Fruit fly (Drosophila melanogaster) whole organism, adult: ENCODE measurements around the gene yellow-k.
A peak's percentile ranks its signal among the peaks of the same experiment; 100 is the strongest.

ENCODE experiments used
- CG11617 ChIP-seq: fragments of 200-800 bp; sonication (Bioruptor generic); optimal IDR thresholded peaks from 2 replicates; lab custom pipeline; 2017; ENCODE audit warnings: mild to moderate bottlenecking, missing biosample characterization, missing genetic modification reagents, missing genetic modification characterization
- CG12768 ChIP-seq: fragments of 200-800 bp; sonication (Bioruptor generic); optimal IDR thresholded peaks from 2 replicates; lab custom pipeline; 2017; ENCODE audit warnings: missing biosample characterization, missing genetic modification characterization, mild to moderate bottlenecking, moderate library complexity, missing genetic modification reagents
- CG14711 ChIP-seq: fragments of 200-800 bp; sonication (Bioruptor generic); optimal IDR thresholded peaks from 2 replicates; lab custom pipeline; 2018; ENCODE audit warnings: missing biosample characterization, mild to moderate bottlenecking, missing genetic modification characterization, moderate library complexity
- CG1620 ChIP-seq: fragments of 200-800 bp; sonication (Bioruptor generic); optimal IDR thresholded peaks from 2 replicates; lab custom pipeline; 2016; ENCODE audit warnings: missing biosample characterization, missing genetic modification characterization
- CG33017 ChIP-seq: fragments of 200-800 bp; sonication (Bioruptor generic); optimal IDR thresholded peaks from 2 replicates; lab custom pipeline; 2018; ENCODE audit warnings: missing biosample characterization, mild to moderate bottlenecking, missing genetic modification characterization, moderate library complexity
- CG5204 ChIP-seq: fragments of 200-800 bp; sonication (Bioruptor generic); optimal IDR thresholded peaks from 2 replicates; lab custom pipeline; 2016; ENCODE audit warnings: missing biosample characterization, missing genetic modification characterization
- CG7045 ChIP-seq: fragments of 200-800 bp; sonication (Bioruptor generic); optimal IDR thresholded peaks from 2 replicates; lab custom pipeline; 2017; ENCODE audit warnings: missing biosample characterization, mild to moderate bottlenecking, missing genetic modification characterization
- CG7101 ChIP-seq: fragments of 200-800 bp; sonication (Bioruptor generic); optimal IDR thresholded peaks from 2 replicates; lab custom pipeline; 2018; ENCODE audit warnings: missing biosample characterization, mild to moderate bottlenecking, missing genetic modification characterization, moderate library complexity
- Clk ChIP-seq: fragments of 200-800 bp; sonication (Bioruptor generic); optimal IDR thresholded peaks from 2 replicates; lab custom pipeline; 2017; ENCODE audit warnings: missing biosample characterization, missing genetic modification characterization
- Crg-1 ChIP-seq: fragments of 200-800 bp; sonication (Bioruptor generic); optimal IDR thresholded peaks from 2 replicates; lab custom pipeline; 2016; ENCODE audit warnings: missing biosample characterization, missing genetic modification characterization
- Hr96 ChIP-seq: fragments of 200-800 bp; sonication (Bioruptor generic); optimal IDR thresholded peaks from 2 replicates; lab custom pipeline; 2016; ENCODE audit warnings: missing biosample characterization, missing genetic modification characterization
- Mnt ChIP-seq: fragments of 200-800 bp; sonication (Bioruptor generic); optimal IDR thresholded peaks from 2 replicates; lab custom pipeline; 2016; ENCODE audit warnings: missing biosample characterization, mild to moderate bottlenecking, missing genetic modification characterization
- bab1 ChIP-seq: fragments of 200-800 bp; sonication (Bioruptor generic); optimal IDR thresholded peaks from 3 replicates; lab custom pipeline; 2019; ENCODE audit warnings: missing biosample characterization, mild to moderate bottlenecking, missing genetic modification characterization, moderate library complexity
- cic ChIP-seq: fragments of 200-800 bp; sonication (Bioruptor generic); optimal IDR thresholded peaks from 2 replicates; lab custom pipeline; 2017; ENCODE audit warnings: missing biosample characterization, mild to moderate bottlenecking, missing genetic modification characterization, moderate library complexity
- cnc ChIP-seq, 2 experiments: fragments of >200 bp; optimal IDR thresholded peaks; 2 replicates each; lab custom pipeline; 2017
- kay ChIP-seq: fragments of 200-800 bp; sonication (Bioruptor generic); peaks from one replicate; lab custom pipeline; 2016; ENCODE audit warnings: missing biosample characterization, missing genetic modification characterization, borderline replicate concordance
- ovo ChIP-seq: fragments of 200-800 bp; sonication (Bioruptor generic); optimal IDR thresholded peaks from 2 replicates; lab custom pipeline; 2016; ENCODE audit warnings: missing biosample characterization, missing genetic modification characterization
- pad ChIP-seq: fragments of 200-800 bp; sonication (Bioruptor generic); optimal IDR thresholded peaks from 3 replicates; lab custom pipeline; 2017; ENCODE audit warnings: missing biosample characterization, missing genetic modification characterization, mild to moderate bottlenecking, moderate library complexity, missing genetic modification reagents
- tj ChIP-seq: fragments of 200-800 bp; sonication (Bioruptor generic); optimal IDR thresholded peaks from 3 replicates; lab custom pipeline; 2017; ENCODE audit warnings: missing biosample characterization, mild to moderate bottlenecking, missing genetic modification characterization, moderate library complexity
- toe ChIP-seq: fragments of 200-800 bp; sonication (Bioruptor generic); optimal IDR thresholded peaks from 2 replicates; lab custom pipeline; 2016; ENCODE audit warnings: missing biosample characterization, missing genetic modification characterization

Gene yellow-k

dm6 chr3L:15520320-15520719 lies at the start of gene yellow-k:
Gene yellow-k (plus strand): TSS chr3L:15520620.
- TF ChIP-seq bab1 (GFP tag; lab: Kevin White, UChicago), result peak; percentile 7
- no peak for TF ChIP-seq CG33017 (tag; lab: Kevin White, UChicago)
- no peak for TF ChIP-seq CG5204 (GFP tag; lab: Kevin White, UChicago)
- peak; percentile 82 for TF ChIP-seq tj
- TF ChIP-seq cic (GFP tag; lab: Kevin White, UChicago), result no peak
- no peak for TF ChIP-seq CG11617 (GFP tag; lab: Kevin White, UChicago)

- TF ChIP-seq CG14711 (no peak), ovo (GFP tag; lab: Kevin White, UChicago) (no peak)
These were observed 46.4 kb upstream of the yellow-k start, which contains the start of gene cocoon for dm6 chr3L:15474010-15474409. Gene cocoon (minus strand): TSS chr3L:15474110.

dm6 chr3L:15485302-15485701 lies 35.1 kb upstream of the yellow-k start, which contains the start of gene Ran-like:
Gene Ran-like (minus strand): TSS chr3L:15485402.
- TF ChIP-seq CG7101 (tag; lab: Kevin White, UChicago) (no peak), cic (GFP tag; lab: Kevin White, UChicago) (no peak), kay (GFP tag; lab: Kevin White, UChicago) (no peak), CG1620 (GFP tag; lab: Kevin White, UChicago) (no peak), CG14711 (no peak), CG11617 (GFP tag; lab: Kevin White, UChicago) (no peak), cnc (optimal IDR thresholded peaks at IDR 0.05; lab: Kevin White, UChicago) (no peak), Clk (GFP tag; lab: Kevin White, UChicago) (no peak), Mnt (GFP tag; lab: Kevin White, UChicago) (no peak), CG12768 (no peak), Hr96 (GFP tag; lab: Kevin White, UChicago) (no peak), CG7045 (GFP tag; lab: Kevin White, UChicago) (no peak), ovo (GFP tag; lab: Kevin White, UChicago) (no peak), bab1 (GFP tag; lab: Kevin White, UChicago) (no peak), pad (GFP tag; lab: Kevin White, UChicago) (no peak), tj (no peak)

dm6 chr3L:15493886-15494598 lies 26.4 kb upstream of the yellow-k start:
- TF ChIP-seq CG33017 (tag; lab: Kevin White, UChicago) (no peak), Crg-1 (GFP tag; lab: Kevin White, UChicago) (no peak), kay (GFP tag; lab: Kevin White, UChicago) (peak; percentile 89), Mnt (GFP tag; lab: Kevin White, UChicago) (peak; percentile 83), cic (GFP tag; lab: Kevin White, UChicago) (peak; percentile 77), ovo (GFP tag; lab: Kevin White, UChicago) (no peak), tj (no peak)

dm6 chr3L:15494599-15495271 lies 25.7 kb upstream of the yellow-k start:
- TF ChIP-seq tj (no peak), Mnt (GFP tag; lab: Kevin White, UChicago) (peak; percentile 1), kay (GFP tag; lab: Kevin White, UChicago) (peak; percentile 70), ovo (GFP tag; lab: Kevin White, UChicago) (peak; percentile 21), Hr96 (GFP tag; lab: Kevin White, UChicago) (no peak), CG11617 (GFP tag; lab: Kevin White, UChicago) (no peak), toe (GFP tag; lab: Kevin White, UChicago) (no peak), cic (GFP tag; lab: Kevin White, UChicago) (peak; percentile 47), CG12768 (no peak)

DNA sequence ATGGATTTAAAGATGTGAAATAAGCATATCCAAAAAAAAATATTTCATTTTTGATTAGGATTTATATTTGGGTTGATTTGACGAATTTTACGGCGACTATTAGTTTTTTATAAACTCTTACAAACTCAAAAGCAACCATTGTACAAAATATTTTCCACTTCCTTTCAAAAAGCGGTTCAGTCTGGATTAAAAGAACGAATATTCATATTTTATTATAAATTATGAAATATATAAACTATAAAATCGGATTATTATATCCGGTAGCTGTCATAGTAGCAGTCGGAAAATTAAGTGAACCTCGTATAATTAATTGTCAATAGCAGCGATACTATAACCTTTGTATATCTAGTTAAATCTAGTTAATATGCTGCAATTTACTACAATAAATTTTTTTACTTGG lies 25.0 kb upstream of the yellow-k start, which contains the start of gene CG12355:
CG12355 (minus strand) TSS at position 101 of the 400 bp plus-strand sequence.
- TF ChIP-seq tj, result no peak
- no peak for TF ChIP-seq CG12768
- no peak for TF ChIP-seq CG5204 (GFP tag; lab: Kevin White, UChicago)
- TF ChIP-seq Mnt (GFP tag; lab: Kevin White, UChicago), result no peak
- no peak for TF ChIP-seq Hr96 (GFP tag; lab: Kevin White, UChicago)
- TF ChIP-seq ovo (GFP tag; lab: Kevin White, UChicago), result no peak
- TF ChIP-seq CG7101 (tag; lab: Kevin White, UChicago), result no peak
- TF ChIP-seq CG11617 (GFP tag; lab: Kevin White, UChicago), result no peak
- TF ChIP-seq kay (GFP tag; lab: Kevin White, UChicago), result no peak
- TF ChIP-seq toe (GFP tag; lab: Kevin White, UChicago), result no peak
- TF ChIP-seq CG14711, result no peak
- TF ChIP-seq pad (GFP tag; lab: Kevin White, UChicago), result no peak
- no peak for TF ChIP-seq CG1620 (GFP tag; lab: Kevin White, UChicago)
- TF ChIP-seq Clk (GFP tag; lab: Kevin White, UChicago), result no peak
